Fruit fly (Drosophila melanogaster) whole organism, larva: ENCODE data around the gene CG16972.

Experiments used
- noc ChIP-seq: fragments of 200-800 bp; sonication (Bioruptor generic); optimal IDR thresholded peaks from 3 replicates; lab custom pipeline; 2019; ENCODE audit warnings: missing biosample characterization, mild to moderate bottlenecking, missing genetic modification characterization, moderate library complexity

CG16972 gene

DNA sequence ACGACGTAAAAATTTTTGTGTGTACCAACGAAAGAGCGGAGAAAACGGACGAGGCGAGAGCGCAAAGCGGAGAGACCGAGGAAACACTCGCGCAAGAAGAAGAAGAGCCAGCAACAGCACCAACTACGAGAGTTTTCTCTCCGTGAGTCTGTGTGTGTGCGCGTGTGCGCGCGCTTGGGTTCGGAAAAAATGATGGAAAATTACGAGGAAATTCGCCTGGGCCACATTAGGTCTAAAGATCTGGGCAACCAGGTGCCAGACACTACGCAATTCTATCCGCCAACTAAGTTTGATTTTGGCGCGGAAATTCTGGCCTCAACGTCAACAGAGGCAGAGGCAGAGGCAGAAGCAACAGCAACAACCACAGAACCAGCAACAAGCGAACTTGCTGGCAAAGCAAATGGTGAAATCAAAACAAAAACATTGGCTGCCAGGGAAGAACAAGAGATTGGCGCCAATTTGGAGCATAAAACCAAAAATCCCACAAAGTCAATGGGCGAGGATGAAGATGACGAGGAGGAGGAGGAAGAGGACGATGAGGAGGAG, 37.2 kb downstream of the CG16972 start, which contains the start of gene DnaJ-H:
Gene DnaJ-H, minus strand, starts transcription at position 271 of the 546 bp plus-strand sequence.
- TF ChIP-seq noc (tag; lab: Kevin White, UChicago) = no peak

- peak; percentile 89 for TF ChIP-seq noc (tag; lab: Kevin White, UChicago)
These were observed 37.9 kb downstream of the CG16972 start, which contains the start of gene Sirt1 for dm6 chr2L:13164994-13165801. Gene Sirt1 (plus strand): TSS chr2L:13165564.

DNA sequence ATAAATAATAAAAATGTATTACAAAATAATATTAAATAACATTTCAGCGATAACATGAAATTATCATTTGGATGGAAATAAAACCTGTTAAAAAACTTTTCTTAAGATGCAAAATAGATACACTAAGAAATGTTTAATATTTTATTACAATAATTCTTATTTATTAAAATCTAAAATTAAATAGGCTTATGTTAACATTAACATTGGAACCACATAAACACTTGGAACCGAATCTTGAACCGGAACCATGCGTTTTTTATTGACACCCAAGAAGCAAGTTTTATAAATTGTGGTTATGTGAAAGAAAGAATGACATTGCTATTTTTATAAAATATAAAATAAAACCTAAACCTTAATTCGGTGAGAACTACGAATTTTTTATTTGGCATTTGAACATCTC, 42.9 kb downstream of the CG16972 start, which contains the start of gene kmg:
Gene kmg, plus strand, starts transcription at position 301 of the 400 bp plus-strand sequence.
- no peak for TF ChIP-seq noc (tag; lab: Kevin White, UChicago)

DNA sequence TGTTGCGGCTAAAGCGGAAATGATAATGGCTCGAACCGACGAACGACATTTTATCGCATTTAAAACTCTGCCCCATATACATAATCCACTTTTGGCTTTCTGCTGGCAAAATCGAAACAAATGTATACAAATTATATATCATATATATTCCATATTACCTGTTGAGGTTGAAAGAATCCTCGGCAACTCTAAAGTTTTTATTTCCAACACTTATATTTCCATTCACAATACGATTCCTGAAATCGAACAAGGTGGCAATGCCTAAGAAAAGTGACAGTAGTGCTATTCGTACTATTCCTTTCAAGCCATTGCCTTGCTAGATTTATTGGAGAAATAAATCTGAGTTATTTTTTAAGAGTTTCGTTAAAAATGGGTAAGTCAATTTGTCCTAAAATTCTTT, 44.6 kb downstream of the CG16972 start, which contains the start of gene Pk34A:
Gene Pk34A, plus strand, starts transcription at position 301 of the 400 bp plus-strand sequence.
- no peak for TF ChIP-seq noc (tag; lab: Kevin White, UChicago)

- TF ChIP-seq noc (tag; lab: Kevin White, UChicago) = no peak
These were observed 45.2 kb downstream of the CG16972 start for dm6 chr2L:13157903-13158302.

dm6 chr2L:13156349-13156748, 46.7 kb downstream of the CG16972 start:
- no peak for TF ChIP-seq noc (tag; lab: Kevin White, UChicago)

dm6 chr2L:13154313-13154712, 48.8 kb downstream of the CG16972 start:
- no peak for TF ChIP-seq noc (tag; lab: Kevin White, UChicago)
